Fruit fly (Drosophila melanogaster) Kc167 (cell line): ENCODE measurements around the gene CG32762.

Experiments used
- Myc ChIP-seq: fragments of >200 bp; optimal IDR thresholded peaks from 2 replicates; lab custom pipeline; 2017; ENCODE audit warnings: missing external identifiers
- Sin3A ChIP-seq: fragments of >200 bp; optimal IDR thresholded peaks from 2 replicates; lab custom pipeline; 2018; ENCODE audit warnings: missing external identifiers
- h ChIP-seq: fragments of >200 bp; optimal IDR thresholded peaks from 3 replicates; lab custom pipeline; 2018; ENCODE audit warnings: missing external identifiers
- insv ChIP-seq: fragments of >200 bp; optimal IDR thresholded peaks from 3 replicates; lab custom pipeline; 2018; ENCODE audit warnings: missing external identifiers
- psq ChIP-seq: fragments of >200 bp; optimal IDR thresholded peaks from 2 replicates; lab custom pipeline; 2017; ENCODE audit warnings: missing external identifiers
- ttk ChIP-seq: sonication (Bioruptor generic); optimal IDR thresholded peaks from 2 replicates; lab custom pipeline; 2017; ENCODE audit warnings: missing external identifiers

The CG32762 gene

DNA sequence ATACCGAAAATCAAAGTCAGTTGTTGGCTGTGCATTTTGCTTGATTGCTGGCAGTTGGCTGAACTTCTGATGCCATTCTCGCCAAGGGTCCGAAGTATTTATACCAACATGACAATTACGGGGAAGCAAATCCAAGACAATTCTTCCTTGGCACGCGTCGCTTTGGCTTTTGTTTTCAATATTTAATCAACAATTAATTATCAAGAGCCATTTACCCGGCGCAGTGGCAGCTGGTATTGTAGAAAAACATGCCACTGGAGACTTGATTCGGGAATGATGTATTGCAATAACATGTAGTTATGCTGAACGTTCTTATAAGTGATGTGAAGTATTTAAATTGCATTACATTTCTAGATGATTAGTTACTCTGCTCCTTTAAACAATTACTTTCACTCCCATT is at the start of gene CG32762, which contains the start of gene CG4151:
TSS of gene CG32762 (minus strand) at position 101 of the 400 bp plus-strand sequence.
TSS of gene CG4151 (plus strand) at position 348 of the 400 bp plus-strand sequence.
- TF ChIP-seq psq (lab: Kevin White, UChicago) (no peak), h (no peak), Myc (lab: Kevin White, UChicago) (no peak), ttk (lab: Kevin White, UChicago) (no peak), insv (lab: Kevin White, UChicago) (no peak), Sin3A (no peak)

- no peak for TF ChIP-seq insv (lab: Kevin White, UChicago)
- no peak for TF ChIP-seq ttk (lab: Kevin White, UChicago)
- TF ChIP-seq Sin3A, result no peak
- TF ChIP-seq h, result no peak
- TF ChIP-seq Myc (lab: Kevin White, UChicago), result no peak
- TF ChIP-seq psq (lab: Kevin White, UChicago), result no peak
These were observed 23.3 kb upstream of the CG32762 start for dm6 chrX:5524240-5524881.

dm6 chrX:5518196-5518595 is 17.2 kb upstream of the CG32762 start:
- TF ChIP-seq Sin3A (no peak), h (no peak)

- no peak for TF ChIP-seq Sin3A
- no peak for TF ChIP-seq h
These were observed 15.9 kb upstream of the CG32762 start for dm6 chrX:5516783-5517571.

- no peak for TF ChIP-seq psq (lab: Kevin White, UChicago)
- no peak for TF ChIP-seq ttk (lab: Kevin White, UChicago)
- TF ChIP-seq insv (lab: Kevin White, UChicago), result no peak
- no peak for TF ChIP-seq Myc (lab: Kevin White, UChicago)
- no peak for TF ChIP-seq h
These were observed 15.1 kb upstream of the CG32762 start, which contains the start of gene CG12730 for dm6 chrX:5515903-5516658. Gene CG12730 (plus strand): TSS chrX:5516608.

dm6 chrX:5515151-5515550 is 14.1 kb upstream of the CG32762 start:
- no peak for TF ChIP-seq psq (lab: Kevin White, UChicago)
- TF ChIP-seq insv (lab: Kevin White, UChicago), result no peak
- TF ChIP-seq ttk (lab: Kevin White, UChicago), result no peak
- TF ChIP-seq Myc (lab: Kevin White, UChicago), result no peak
- no peak for TF ChIP-seq Sin3A
- TF ChIP-seq h, result no peak

DNA sequence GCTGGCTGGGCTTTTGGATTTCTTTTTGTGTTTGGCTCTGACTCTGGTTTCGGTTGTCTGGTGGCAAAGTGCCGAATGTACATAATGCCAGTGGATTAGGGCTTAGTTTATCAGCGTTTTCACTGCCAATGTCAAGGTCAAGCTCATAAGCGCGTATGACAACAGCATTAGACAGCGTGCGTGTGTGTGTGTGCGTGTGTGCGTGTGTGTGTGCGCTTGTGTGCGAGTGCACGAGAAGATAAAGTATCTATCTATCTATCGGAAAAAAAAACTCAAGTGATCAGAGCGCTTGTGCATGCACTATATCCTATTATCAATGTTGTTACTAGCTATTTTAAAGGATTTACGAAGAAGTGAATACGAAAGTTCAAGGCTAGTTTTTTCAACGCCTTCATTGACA is 10.1 kb upstream of the CG32762 start:
- TF ChIP-seq Myc (lab: Kevin White, UChicago), result no peak

DNA sequence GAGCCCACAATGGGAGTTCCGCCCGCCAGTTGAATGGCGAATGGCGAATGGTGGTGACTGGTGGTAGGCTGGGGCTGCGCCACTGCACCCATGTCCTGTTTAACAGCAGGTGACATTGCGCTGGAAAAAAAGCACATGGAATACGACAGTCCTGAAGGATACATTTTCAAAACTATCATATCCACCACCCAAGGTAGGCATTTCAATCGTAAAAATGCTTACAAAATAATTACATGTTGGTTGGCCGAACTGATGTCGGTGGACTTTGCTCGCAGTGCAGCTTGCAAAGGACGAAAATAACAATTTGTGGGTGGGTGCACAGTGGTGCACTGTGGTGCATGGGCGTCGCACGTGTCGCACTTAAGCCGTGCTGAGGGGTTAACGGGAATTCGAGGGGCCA is 2.9 kb upstream of the CG32762 start:
- TF ChIP-seq insv (lab: Kevin White, UChicago) (no peak), h (no peak), ttk (lab: Kevin White, UChicago) (no peak), psq (lab: Kevin White, UChicago) (no peak)

- TF ChIP-seq h (no peak), Myc (lab: Kevin White, UChicago) (no peak), psq (lab: Kevin White, UChicago) (no peak), insv (lab: Kevin White, UChicago) (no peak), ttk (lab: Kevin White, UChicago) (no peak), Sin3A (no peak)
These were observed 4.3 kb downstream of the CG32762 start for dm6 chrX:5496727-5497126.

DNA sequence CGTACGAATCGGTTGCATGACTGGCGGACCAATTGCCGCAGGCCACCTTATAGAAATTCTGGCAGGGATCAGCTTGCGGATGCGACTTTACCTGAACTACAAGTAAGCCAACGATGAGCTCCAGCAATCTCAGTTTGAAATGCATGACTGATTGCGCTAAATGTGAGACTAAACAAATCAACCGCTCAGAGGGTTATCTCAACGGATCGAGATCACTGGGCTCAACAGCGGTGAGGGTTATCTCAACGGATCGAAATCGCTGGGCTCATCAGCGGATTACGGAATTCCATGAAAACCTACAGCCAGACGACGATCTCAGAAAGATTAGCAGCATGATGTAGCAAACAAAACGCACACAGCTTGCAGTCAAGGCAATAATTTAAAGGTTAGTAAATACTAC is 5.1 kb downstream of the CG32762 start, which contains the start of gene frma:
TSS of gene frma (minus strand) at position 152 of the 400 bp plus-strand sequence.
- no peak for TF ChIP-seq psq (lab: Kevin White, UChicago)
- TF ChIP-seq h, result no peak
- no peak for TF ChIP-seq ttk (lab: Kevin White, UChicago)
- TF ChIP-seq Myc (lab: Kevin White, UChicago), result no peak
- no peak for TF ChIP-seq insv (lab: Kevin White, UChicago)
- no peak for TF ChIP-seq Sin3A

DNA sequence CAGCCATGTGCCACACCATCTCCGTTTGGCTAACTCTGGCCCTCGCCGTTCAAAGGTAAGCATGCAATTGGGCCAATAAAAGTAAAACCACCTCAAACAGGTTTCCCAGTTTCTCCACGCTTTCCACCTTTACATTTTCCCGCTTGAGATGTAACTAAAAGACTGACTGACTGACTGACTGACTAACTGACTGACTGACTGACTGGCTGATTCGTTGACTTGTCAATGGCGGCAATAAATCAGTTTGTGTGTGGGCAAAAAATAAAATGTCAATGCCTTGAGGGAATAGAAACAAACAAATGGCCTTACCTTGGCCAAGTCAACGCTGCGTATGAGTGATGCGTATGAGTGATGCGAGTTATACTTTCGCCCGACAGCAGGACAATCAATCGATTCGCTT is 13.6 kb downstream of the CG32762 start:
- TF ChIP-seq Myc (lab: Kevin White, UChicago) (no peak), psq (lab: Kevin White, UChicago) (no peak), insv (lab: Kevin White, UChicago) (no peak), ttk (lab: Kevin White, UChicago) (no peak), Sin3A (no peak), h (no peak)

dm6 chrX:5485903-5486302 is 15.1 kb downstream of the CG32762 start:
- TF ChIP-seq Myc (lab: Kevin White, UChicago), result no peak
- no peak for TF ChIP-seq Sin3A
- TF ChIP-seq ttk (lab: Kevin White, UChicago), result no peak
- no peak for TF ChIP-seq h
- TF ChIP-seq insv (lab: Kevin White, UChicago), result no peak
- TF ChIP-seq psq (lab: Kevin White, UChicago), result no peak
